Worm (Caenorhabditis elegans) whole organism, late embryonic: Measurements from ENCODE around the gene lelo-2.

Source experiments
- ceh-14 ChIP-seq: sonication (generic microtip); optimal IDR thresholded peaks from 2 replicates; lab custom pipeline; 2016; ENCODE audit warnings: missing genotype, missing genetic modification characterization, missing compliant biosample characterization
- ceh-2 ChIP-seq: sonication (generic microtip); optimal IDR thresholded peaks from 2 replicates; lab custom pipeline; 2016; ENCODE audit warnings: missing genotype, missing genetic modification characterization, missing compliant biosample characterization

DNA sequence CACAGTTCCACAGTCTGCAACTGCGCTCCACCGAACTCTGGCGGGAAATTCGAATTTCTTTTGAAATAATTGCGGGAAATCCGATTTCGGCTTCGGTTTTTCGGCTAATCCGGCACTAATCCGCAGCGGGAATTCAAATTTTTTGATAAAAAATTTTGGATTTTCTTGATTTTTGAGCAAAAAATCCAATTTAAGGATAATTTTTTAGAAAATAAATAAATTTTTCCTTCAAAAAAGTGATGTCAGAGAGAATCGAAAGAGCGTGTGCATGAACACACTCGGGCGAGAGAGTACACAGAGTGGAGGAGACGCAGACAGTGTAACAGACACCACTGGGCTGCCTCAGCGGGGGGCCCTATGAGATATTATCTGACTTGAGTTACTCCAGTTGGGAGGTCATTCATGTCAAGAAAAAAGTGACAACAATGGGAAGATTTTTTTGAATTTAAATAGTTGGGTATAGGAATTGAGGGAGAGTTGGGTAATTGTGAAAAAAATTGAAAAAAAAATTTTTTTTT lies 3.0 kb upstream of the lelo-2 start:
- TF ChIP-seq ceh-2 (tag; lab: Kevin White, UChicago) (no peak), ceh-14 (tag; lab: Kevin White, UChicago) (no peak)
